Fruit fly (Drosophila melanogaster): ENCODE results near the gene CG17026.

CG17026 gene

dm6 chr3L:15988039-15988546, 12.9 kb downstream of the CG17026 start, which contains the start of gene Hip14 (continued):
- TF ChIP-seq twi (tag; optimal IDR thresholded peaks at IDR 0.05) (no peak), CG9817 (tag; optimal IDR thresholded peaks at IDR 0.05) (no peak), CG15269 (tag; optimal IDR thresholded peaks at IDR 0.05) (no peak), Mrtf (GFP tag; IDR thresholded peaks at IDR 0.05) (no peak), Blimp-1 (GFP tag; optimal IDR thresholded peaks at IDR 0.05) (no peak), Dp (GFP tag; optimal IDR thresholded peaks at IDR 0.05) (peak; percentile 39), corto (GFP tag; optimal IDR thresholded peaks at IDR 0.05) (no peak), Six4 (GFP tag; optimal IDR thresholded peaks at IDR 0.05) (no peak), CG3838 (GFP tag; optimal IDR thresholded peaks at IDR 0.05) (no peak), fd96Cb (tag; optimal IDR thresholded peaks at IDR 0.05) (no peak), CG15514 (GFP tag; optimal IDR thresholded peaks at IDR 0.05) (peak; percentile 31), hbn (GFP tag; IDR thresholded peaks at IDR 0.05; ENCODE audit: partially characterized antibody) (no peak), Sox102F (GFP tag; optimal IDR thresholded peaks at IDR 0.05) (no peak), lbe (GFP tag; optimal IDR thresholded peaks at IDR 0.05) (peak; percentile 10), MBD-R2 (GFP tag; IDR thresholded peaks at IDR 0.05) (peak; percentile 57), esg (GFP tag; conservative IDR thresholded peaks at IDR 0.05) (no peak), CG3065 (GFP tag; optimal IDR thresholded peaks at IDR 0.05) (no peak), ewg (GFP tag; optimal IDR thresholded peaks at IDR 0.05) (no peak), gsb (GFP tag; IDR thresholded peaks at IDR 0.05) (no peak), Fer3 (tag; optimal IDR thresholded peaks at IDR 0.05) (no peak), CG6791 (GFP tag; IDR thresholded peaks at IDR 0.05; ENCODE audit: partially characterized antibody) (0 out of 3 replicates have a peak, but pooled peaks have one; percentile 46), shn (GFP tag; optimal IDR thresholded peaks at IDR 0.05) (no peak), CG15601 (tag; optimal IDR thresholded peaks at IDR 0.05) (no peak), h (optimal IDR thresholded peaks at IDR 0.05) (no peak), CG8388 (GFP tag; optimal IDR thresholded peaks at IDR 0.05) (no peak), Dip2 (GFP tag; IDR thresholded peaks at IDR 0.05) (no peak), zfh1 (GFP tag; IDR thresholded peaks at IDR 0.05) (0 out of 3 replicates have a peak, but pooled peaks have one; percentile 38), ci (GFP tag; IDR thresholded peaks at IDR 0.05) (peak; percentile 62; the same call in 2 of the 3 replicates), CG17385 (GFP tag; optimal IDR thresholded peaks at IDR 0.05) (no peak), YL-1 (GFP tag; optimal IDR thresholded peaks at IDR 0.05) (peak; percentile 84), sc (optimal IDR thresholded peaks at IDR 0.05) (no peak), sc (GFP tag; optimal IDR thresholded peaks at IDR 0.05) (no peak), CG16779 (GFP tag; IDR thresholded peaks at IDR 0.05) (no peak), CG17186 (GFP tag; optimal IDR thresholded peaks at IDR 0.05) (no peak), Atf6 (GFP tag; IDR thresholded peaks at IDR 0.05) (no peak), CG6175 (GFP tag; IDR thresholded peaks at IDR 0.05) (no peak), pb (GFP tag; optimal IDR thresholded peaks at IDR 0.05) (no peak), CG11085 (GFP tag; IDR thresholded peaks at IDR 0.05) (no peak), ac (GFP tag; optimal IDR thresholded peaks at IDR 0.05) (no peak), CG10959 (GFP tag; IDR thresholded peaks at IDR 0.05) (no peak), en (GFP tag; optimal IDR thresholded peaks at IDR 0.05) (no peak), crp (GFP tag; optimal IDR thresholded peaks at IDR 0.05) (peak in 1 of 2 experiments; percentile 0), CG16863 (GFP tag; optimal IDR thresholded peaks at IDR 0.05) (no peak), chn (GFP tag; optimal IDR thresholded peaks at IDR 0.05) (peak; percentile 15), Bdp1 (GFP tag; optimal IDR thresholded peaks at IDR 0.05) (no peak), hkb (optimal IDR thresholded peaks at IDR 0.05) (no peak), hkb (GFP tag; IDR thresholded peaks at IDR 0.05) (no peak), cg (GFP tag; optimal IDR thresholded peaks at IDR 0.05) (no peak), psq (GFP tag; optimal IDR thresholded peaks at IDR 0.05) (no peak), CkIIα-i1 (GFP tag; IDR thresholded peaks at IDR 0.05) (no peak), CG4820 (GFP tag; optimal IDR thresholded peaks at IDR 0.05) (no peak), ATbp (GFP tag; optimal IDR thresholded peaks at IDR 0.05) (no peak)

All from whole organism, embryonic.